Fruit fly (Drosophila melanogaster) whole organism, embryonic: Measurements from ENCODE around the gene CG31104.

ENCODE experiments used
- BEAF-32 ChIP-seq: fragments of 200-800 bp; sonication (Bioruptor generic); optimal IDR thresholded peaks from 3 replicates; lab custom pipeline; 2017; ENCODE audit warnings: missing biosample characterization, missing genetic modification characterization, mild to moderate bottlenecking, moderate library complexity, missing genetic modification reagents
- CG15011 ChIP-seq: fragments of 200-800 bp; sonication (Bioruptor generic); optimal IDR thresholded peaks from 3 replicates; lab custom pipeline; 2018; ENCODE audit warnings: missing biosample characterization, mild to moderate bottlenecking, missing genetic modification characterization
- CG32772 ChIP-seq: fragments of 200-800 bp; sonication (Bioruptor generic); IDR thresholded peaks from 2 replicates; pipeline ENCODE4 v1.3.6; 2022; ENCODE audit warnings: missing biosample characterization, missing genetic modification characterization
- CG3726 ChIP-seq: fragments of 200-800 bp; sonication (Bioruptor generic); IDR thresholded peaks from 3 replicates; pipeline ENCODE4, ENCODE4 v1.3.6; 2022; ENCODE audit warnings: missing biosample characterization, missing genetic modification characterization
- CG3838 ChIP-seq: fragments of 200-800 bp; sonication (Bioruptor generic); optimal IDR thresholded peaks from 3 replicates; lab custom pipeline; 2016; ENCODE audit warnings: missing biosample characterization, missing genetic modification characterization
- CG9215 ChIP-seq: fragments of 200-800 bp; sonication (Bioruptor generic); IDR thresholded peaks from 2 replicates; pipeline ENCODE4 v1.3.6; 2022; ENCODE audit warnings: missing biosample characterization, missing genetic modification characterization
- Nf-YA ChIP-seq: fragments of 200-800 bp; sonication (Bioruptor generic); IDR thresholded peaks from 2 replicates; pipeline ENCODE4 v1.3.6; 2022; ENCODE audit warnings: missing biosample characterization, missing genetic modification characterization
- Sry-δ ChIP-seq: fragments of 200-800 bp; sonication (Bioruptor generic); optimal IDR thresholded peaks from 2 replicates; lab custom pipeline; 2016; ENCODE audit warnings: missing biosample characterization, missing genetic modification characterization
- al ChIP-seq: fragments of 200-800 bp; sonication (Bioruptor generic); IDR thresholded peaks from 2 replicates; pipeline ENCODE4 v1.3.6; 2022; ENCODE audit warnings: missing biosample characterization, missing genetic modification characterization
- chm ChIP-seq: fragments of 200-800 bp; sonication (Bioruptor generic); IDR thresholded peaks from 2 replicates; pipeline ENCODE4 v1.3.6; 2022; ENCODE audit warnings: missing biosample characterization, missing genetic modification characterization
- fd3F ChIP-seq: fragments of 200-800 bp; sonication (Bioruptor generic); optimal IDR thresholded peaks from 2 replicates; lab custom pipeline; 2018; ENCODE audit warnings: missing biosample characterization, mild to moderate bottlenecking, missing genetic modification characterization, moderate library complexity
- lola ChIP-seq, 3 experiments: fragments of >200 bp in 2 of 3; fragments of 200-800 bp in 1 of 3; sonication (Bioruptor generic) in 1 of 3; optimal IDR thresholded peaks; 2 replicates each; lab custom pipeline; 2017 to 2019; ENCODE audit warnings: missing biosample characterization in 3 of 3, missing genetic modification characterization in 3 of 3, mild to moderate bottlenecking in 1 of 3, moderate library complexity in 1 of 3

- TF ChIP-seq CG3838 (GFP tag; lab: Kevin White, UChicago) (no peak), chm (GFP tag; lab: Robert Waterston, UW) (no peak), fd3F (GFP tag; lab: Kevin White, UChicago) (no peak), CG9215 (GFP tag; lab: Robert Waterston, UW) (no peak), CG32772 (no peak), al (GFP tag; lab: Robert Waterston, UW) (no peak), BEAF-32 (GFP tag; lab: Kevin White, UChicago) (no peak), CG15011 (GFP tag; lab: Kevin White, UChicago) (no peak), lola (GFP tag; optimal IDR thresholded peaks at IDR 0.05; lab: Kevin White, UChicago) (no peak), Nf-YA (no peak), CG3726 (GFP tag; lab: Robert Waterston, UW) (no peak), Sry-δ (GFP tag; lab: Kevin White, UChicago) (no peak)
Observed at dm6 chr3R:25236121-25236520, 49.2 kb upstream of the CG31104 start.
